Fruit fly (Drosophila melanogaster) whole organism, wandering third instar larva: Measurements from ENCODE around the gene Atox1.
A peak's percentile ranks its signal among the peaks of the same experiment; 100 is the strongest.

Source experiments
- Abd-B ChIP-seq: fragments of >200 bp; optimal IDR thresholded peaks from 2 replicates; lab custom pipeline; 2017; ENCODE audit warnings: missing biosample characterization, missing genetic modification characterization
- CG32264 ChIP-seq: fragments of 200-800 bp; sonication (Bioruptor generic); optimal IDR thresholded peaks from 2 replicates; lab custom pipeline; 2016; ENCODE audit warnings: missing biosample characterization, missing genetic modification characterization
- CG9705 ChIP-seq: fragments of 200-800 bp; sonication (Bioruptor generic); optimal IDR thresholded peaks from 2 replicates; lab custom pipeline; 2018; ENCODE audit warnings: missing biosample characterization, mild to moderate bottlenecking, missing genetic modification characterization
- Dfd ChIP-seq: fragments of >200 bp; optimal IDR thresholded peaks from 2 replicates; lab custom pipeline; 2017; ENCODE audit warnings: missing biosample characterization, missing genetic modification characterization
- Dif ChIP-seq: fragments of 200-275, 200-300 bp; sonication (Bioruptor generic); optimal IDR thresholded peaks from 2 replicates; lab custom pipeline; 2018; ENCODE audit warnings: missing biosample characterization, missing genetic modification characterization; ENCODE audit not compliant: partially characterized antibody
- GATAd ChIP-seq: sonication (Bioruptor generic); optimal IDR thresholded peaks from 2 replicates; lab custom pipeline; 2016; ENCODE audit warnings: missing biosample characterization, missing genetic modification characterization
- HLH106 ChIP-seq: fragments of 200-800 bp; optimal IDR thresholded peaks from 3 replicates; lab custom pipeline; 2019; ENCODE audit warnings: missing biosample characterization, mild to moderate bottlenecking, missing genetic modification characterization, moderate library complexity
- Hnf4 ChIP-seq: fragments of 200-800 bp; sonication (Bioruptor generic); optimal IDR thresholded peaks from 2 replicates; lab custom pipeline; 2016; ENCODE audit warnings: missing biosample characterization, mild to moderate bottlenecking, missing genetic modification characterization
- Hr83 ChIP-seq: fragments of 200-300 bp; sonication (Bioruptor generic); optimal IDR thresholded peaks from 2 replicates; lab custom pipeline; 2016; ENCODE audit warnings: missing biosample characterization, mild to moderate bottlenecking, missing genetic modification characterization, moderate library complexity; ENCODE audit not compliant: poor library complexity, severe bottlenecking
- Mio ChIP-seq: sonication (Bioruptor generic); optimal IDR thresholded peaks from 2 replicates; lab custom pipeline; 2016; ENCODE audit warnings: missing biosample characterization, missing genetic modification characterization
- Myc ChIP-seq: fragments of >200 bp; optimal IDR thresholded peaks from 2 replicates; lab custom pipeline; 2017
- N ChIP-seq: fragments of >200 bp; optimal IDR thresholded peaks from 2 replicates; lab custom pipeline; 2018; ENCODE audit warnings: missing biosample characterization, missing external identifiers, missing genetic modification characterization
- OdsH ChIP-seq: fragments of 200-800 bp; sonication (Bioruptor generic); optimal IDR thresholded peaks from 2 replicates; lab custom pipeline; 2016; ENCODE audit warnings: missing biosample characterization, mild to moderate bottlenecking, missing genetic modification characterization
- Rel ChIP-seq, 2 experiments: fragments of 200-800 bp; sonication (Bioruptor generic) in 1 of 2; optimal IDR thresholded peaks; 2 replicates in 1 of 2; 3 replicates in 1 of 2; lab custom pipeline; 2016 to 2019; ENCODE audit warnings: mild to moderate bottlenecking in 2 of 2, missing biosample characterization in 2 of 2, missing genetic modification characterization in 2 of 2, moderate library complexity in 1 of 2
- Sp1 ChIP-seq: fragments of 200-800 bp; sonication (Bioruptor generic); optimal IDR thresholded peaks from 3 replicates; lab custom pipeline; 2019; ENCODE audit warnings: missing biosample characterization, mild to moderate bottlenecking, missing genetic modification characterization, moderate library complexity
- Vsx2 ChIP-seq: fragments of 200-300, 225-300 bp; sonication (Bioruptor generic); optimal IDR thresholded peaks from 2 replicates; lab custom pipeline; 2018; ENCODE audit warnings: missing biosample characterization, missing genetic modification characterization; ENCODE audit not compliant: partially characterized antibody
- br ChIP-seq: fragments of 200-800 bp; sonication (Bioruptor generic); optimal IDR thresholded peaks from 2 replicates; lab custom pipeline; 2016; ENCODE audit warnings: missing biosample characterization, missing genetic modification characterization
- brk ChIP-seq: fragments of 200-800 bp; sonication (Bioruptor generic); optimal IDR thresholded peaks from 2 replicates; lab custom pipeline; 2016; ENCODE audit warnings: missing biosample characterization, mild to moderate bottlenecking, missing genetic modification characterization
- dl ChIP-seq, 2 experiments: fragments of 175-275, 200-275 bp in 1 of 2; fragments of 200-275 bp in 1 of 2; sonication (Bioruptor generic); optimal IDR thresholded peaks; lab custom pipeline; 2018; ENCODE audit warnings: mild to moderate bottlenecking in 2 of 2, missing biosample characterization in 2 of 2, missing genetic modification characterization in 2 of 2, moderate library complexity in 2 of 2; ENCODE audit not compliant: partially characterized antibody in 2 of 2, insufficient read depth in 1 of 2
- dmrt93B ChIP-seq: fragments of 200-800 bp; sonication (Bioruptor generic); optimal IDR thresholded peaks from 2 replicates; lab custom pipeline; 2018; ENCODE audit warnings: missing biosample characterization, mild to moderate bottlenecking, missing genetic modification characterization
- dsf ChIP-seq: sonication (Bioruptor generic); optimal IDR thresholded peaks from 2 replicates; lab custom pipeline; 2016; ENCODE audit warnings: missing biosample characterization, missing genetic modification characterization, borderline replicate concordance
- ey ChIP-seq: fragments of 200-800 bp; sonication (Bioruptor generic); optimal IDR thresholded peaks from 2 replicates; lab custom pipeline; 2016; ENCODE audit warnings: missing biosample characterization, missing genetic modification characterization
- foxo ChIP-seq, 2 experiments: fragments of 200-800 bp; sonication (Bioruptor generic); optimal IDR thresholded peaks; 2 replicates in 1 of 2; 3 replicates in 1 of 2; lab custom pipeline; 2016 to 2017; ENCODE audit warnings: missing biosample characterization in 2 of 2, missing genetic modification characterization in 2 of 2
- fru ChIP-seq: fragments of 200-800 bp; sonication (Bioruptor generic); optimal IDR thresholded peaks from 3 replicates; lab custom pipeline; 2016; ENCODE audit warnings: missing biosample characterization, mild to moderate bottlenecking, missing genetic modification characterization
- h ChIP-seq: fragments of 200-800 bp; sonication (Bioruptor generic); optimal IDR thresholded peaks from 3 replicates; lab custom pipeline; 2016; ENCODE audit warnings: missing biosample characterization, mild to moderate bottlenecking, missing genetic modification characterization
- lola ChIP-seq: fragments of >200 bp; optimal IDR thresholded peaks from 2 replicates; lab custom pipeline; 2017; ENCODE audit warnings: missing biosample characterization, missing genetic modification characterization
- psq ChIP-seq: fragments of 200-800 bp; sonication (Bioruptor generic); optimal IDR thresholded peaks from 3 replicates; lab custom pipeline; 2017; ENCODE audit warnings: missing biosample characterization, mild to moderate bottlenecking, missing genetic modification characterization, moderate library complexity
- rgr ChIP-seq: fragments of 200-800 bp; sonication (Bioruptor generic); optimal IDR thresholded peaks from 3 replicates; lab custom pipeline; 2016; ENCODE audit warnings: missing biosample characterization, mild to moderate bottlenecking, missing genetic modification characterization
- sv ChIP-seq: fragments of 200-800 bp; sonication (Bioruptor generic); optimal IDR thresholded peaks from 3 replicates; lab custom pipeline; 2016; ENCODE audit warnings: missing biosample characterization, missing genetic modification characterization
- woc ChIP-seq: sonication (Bioruptor generic); optimal IDR thresholded peaks from 2 replicates; lab custom pipeline; 2016; ENCODE audit warnings: missing biosample characterization, mild to moderate bottlenecking, missing genetic modification characterization

Atox1 gene

dm6 chr3L:21679687-21680086 is 38.9 kb downstream of the Atox1 start, which contains the start of the genes Als2 and CG11248:
Gene Als2, minus strand, starts transcription at chr3L:21679755.
Gene CG11248, plus strand, starts transcription at chr3L:21680050.
- TF ChIP-seq fru (peak; percentile 73), GATAd (GFP tag; lab: Kevin White, UChicago) (peak; percentile 35), N (no peak), brk (GFP tag; lab: Kevin White, UChicago) (no peak), dmrt93B (GFP tag; lab: Kevin White, UChicago) (peak; percentile 57), HLH106 (tag; lab: Kevin White, UChicago) (peak; percentile 82), br (GFP tag; lab: Kevin White, UChicago) (peak; percentile 51), woc (peak; percentile 70), Hr83 (GFP tag; lab: Kevin White, UChicago) (no peak), ey (peak; percentile 70), sv (GFP tag; lab: Kevin White, UChicago) (peak; percentile 61), foxo (GFP tag; optimal IDR thresholded peaks at IDR 0.05; lab: Kevin White, UChicago) (peak in 1 of 2 experiments; percentile 74)
- TF ChIP-seq, all 38 proteins: peak for 9

dm6 chr3L:21683942-21684341 is 43.1 kb downstream of the Atox1 start, which contains the start of gene Sfp78E:
Gene Sfp78E, minus strand, starts transcription at chr3L:21684042.
- TF ChIP-seq Dfd (GFP tag; lab: Kevin White, UChicago) (no peak), CG32264 (no peak), dmrt93B (GFP tag; lab: Kevin White, UChicago) (no peak), dsf (no peak), Abd-B (GFP tag; lab: Kevin White, UChicago) (no peak), Myc (lab: Kevin White, UChicago) (no peak), Rel (GFP tag; optimal IDR thresholded peaks at IDR 0.05; lab: Kevin White, UChicago) (no peak), Rel (tag; optimal IDR thresholded peaks at IDR 0.05; lab: Kevin White, UChicago) (no peak), Hr83 (GFP tag; lab: Kevin White, UChicago) (no peak), Hnf4 (GFP tag; lab: Kevin White, UChicago) (no peak), fru (no peak), CG9705 (GFP tag; lab: Kevin White, UChicago) (no peak), dl (GFP tag; optimal IDR thresholded peaks at IDR 0.05; lab: Kevin White, UChicago; ENCODE audit: insufficient read depth in 1 of 2, partially characterized antibody in 2 of 2) (no peak), GATAd (GFP tag; lab: Kevin White, UChicago) (no peak), h (GFP tag; lab: Kevin White, UChicago) (no peak)

- no peak for TF ChIP-seq rgr (GFP tag; lab: Kevin White, UChicago)
- TF ChIP-seq foxo (GFP tag; optimal IDR thresholded peaks at IDR 0.05; lab: Kevin White, UChicago): peak in 1 of 2 experiments; percentile 1
Measured at dm6 chr3L:21685753-21686152, 45.0 kb downstream of the Atox1 start.

dm6 chr3L:21688607-21689129 is 47.9 kb downstream of the Atox1 start:
- no peak for TF ChIP-seq Abd-B (GFP tag; lab: Kevin White, UChicago)
- no peak for TF ChIP-seq CG32264
- no peak for TF ChIP-seq N
- TF ChIP-seq OdsH: no peak
- TF ChIP-seq dsf: no peak
- no peak for TF ChIP-seq lola (GFP tag; lab: Kevin White, UChicago)
- no peak for TF ChIP-seq psq
- no peak for TF ChIP-seq GATAd (GFP tag; lab: Kevin White, UChicago)
- no peak for TF ChIP-seq dmrt93B (GFP tag; lab: Kevin White, UChicago)
- no peak for TF ChIP-seq Dif
- peak; percentile 58 for TF ChIP-seq Myc (lab: Kevin White, UChicago)
- no peak for TF ChIP-seq Mio
- TF ChIP-seq Vsx2 (GFP tag; lab: Kevin White, UChicago): no peak
- no peak for TF ChIP-seq foxo (GFP tag; optimal IDR thresholded peaks at IDR 0.05; lab: Kevin White, UChicago)
- TF ChIP-seq Sp1 (GFP tag; lab: Kevin White, UChicago): no peak
- TF ChIP-seq ey: no peak
- peak; percentile 62 for TF ChIP-seq woc
